Worm (Caenorhabditis elegans) whole organism, young adult: ENCODE measurements around the gene let-721.

Experiments used
- B0261.1 ChIP-seq: sonication (generic microtip); optimal IDR thresholded peaks from 2 replicates; lab custom pipeline; 2016; ENCODE audit warnings: mild to moderate bottlenecking, missing genetic modification characterization, moderate library complexity, missing compliant biosample characterization
- D2030.7 ChIP-seq: fragments of 200-800 bp; sonication (Bioruptor generic); IDR thresholded peaks from 2 replicates; pipeline ENCODE4 v1.3.6; 2022; ENCODE audit warnings: missing genetic modification reagents, missing genetic modification characterization, missing compliant biosample characterization
- F10E7.11 ChIP-seq: sonication (generic microtip); optimal IDR thresholded peaks from 2 replicates; lab custom pipeline; 2017; ENCODE audit warnings: mild to moderate bottlenecking, missing genetic modification characterization, moderate library complexity, missing compliant biosample characterization
- F22D6.2 ChIP-seq: sonication (generic microtip); optimal IDR thresholded peaks from 2 replicates; lab custom pipeline; 2016; ENCODE audit warnings: mild to moderate bottlenecking, missing genetic modification characterization, missing compliant biosample characterization
- F23B12.7 ChIP-seq: sonication (generic microtip); optimal IDR thresholded peaks from 2 replicates; lab custom pipeline; 2017; ENCODE audit warnings: missing genetic modification characterization, mild to moderate bottlenecking, missing compliant biosample characterization, antibody characterized with exemption, moderate library complexity; ENCODE audit not compliant: insufficient read depth
- F39B2.1 ChIP-seq: fragments of 200-800 bp; sonication (Bioruptor generic); IDR thresholded peaks from 2 replicates; pipeline ENCODE4 v1.3.6; 2022; ENCODE audit warnings: missing genetic modification reagents, missing genetic modification characterization, missing compliant biosample characterization
- F49E8.2 ChIP-seq: sonication (generic microtip); optimal IDR thresholded peaks from 3 replicates; lab custom pipeline; 2017; ENCODE audit warnings: missing genetic modification characterization, mild to moderate bottlenecking, missing compliant biosample characterization, antibody characterized with exemption, moderate library complexity; ENCODE audit not compliant: insufficient read depth
- T07F8.4 ChIP-seq: sonication (generic microtip); optimal IDR thresholded peaks from 2 replicates; lab custom pipeline; 2016; ENCODE audit warnings: mild to moderate bottlenecking, missing genetic modification characterization, moderate library complexity, missing compliant biosample characterization
- T26A5.8 ChIP-seq: sonication (generic microtip); optimal IDR thresholded peaks from 2 replicates; lab custom pipeline; 2016; ENCODE audit warnings: missing genetic modification characterization, missing compliant biosample characterization
- Y53G8AR.9 ChIP-seq: fragments of 200-800 bp; sonication (Bioruptor generic); conservative IDR thresholded peaks from 2 replicates; pipeline ENCODE4 v1.3.6; 2022; ENCODE audit warnings: missing genetic modification reagents, missing genetic modification characterization, missing compliant biosample characterization
- Y79H2A.3 ChIP-seq: fragments of 200-800 bp; sonication (Bioruptor generic); conservative IDR thresholded peaks from 2 replicates; pipeline ENCODE4 v1.3.6; 2022; ENCODE audit warnings: missing genetic modification reagents, missing genetic modification characterization, missing compliant biosample characterization
- Y95B8A.8 ChIP-seq: fragments of 200-800 bp; sonication (Bioruptor generic); IDR thresholded peaks from 2 replicates; pipeline ENCODE4 v1.3.6; 2022; ENCODE audit warnings: missing genetic modification reagents, missing genetic modification characterization, missing compliant biosample characterization
- ZK185.1 ChIP-seq: sonication (generic microtip); optimal IDR thresholded peaks from 2 replicates; lab custom pipeline; 2016; ENCODE audit warnings: mild to moderate bottlenecking, missing genetic modification characterization, missing compliant biosample characterization; ENCODE audit not compliant: poor library complexity, severe bottlenecking
- aptf-3 ChIP-seq: fragments of 200-800 bp; sonication (Bioruptor generic); IDR thresholded peaks from 2 replicates; pipeline ENCODE4 v1.3.6; 2022; ENCODE audit warnings: missing genetic modification characterization, missing compliant biosample characterization
- attf-3 ChIP-seq: fragments of 200-800 bp; sonication (Bioruptor generic); conservative IDR thresholded peaks from 2 replicates; pipeline ENCODE4 v1.3.6; 2022; ENCODE audit warnings: missing genetic modification reagents, missing genetic modification characterization, missing compliant biosample characterization
- attf-5 ChIP-seq: fragments of 200-800 bp; sonication (Bioruptor generic); optimal IDR thresholded peaks from 2 replicates; lab custom pipeline; 2018; ENCODE audit warnings: mild to moderate bottlenecking, missing genetic modification characterization, missing compliant biosample characterization
- attf-6 ChIP-seq: fragments of 200-800 bp; sonication (Bioruptor generic); IDR thresholded peaks from 2 replicates; pipeline ENCODE4 v1.3.6; 2022; ENCODE audit warnings: missing genetic modification reagents, missing genetic modification characterization, missing compliant biosample characterization
- cebp-1 ChIP-seq, 2 experiments: fragments of 200-800 bp in 1 of 2; sonication (Bioruptor generic) in 1 of 2; sonication (generic microtip) in 1 of 2; IDR thresholded peaks in 1 of 2; optimal IDR thresholded peaks in 1 of 2; 2 replicates each; pipeline versions ENCODE4 v1.3.6 to Lab custom; 2017 to 2022; ENCODE audit warnings: missing compliant biosample characterization in 2 of 2, missing genetic modification characterization in 2 of 2, mild to moderate bottlenecking in 1 of 2, missing genetic modification reagents in 1 of 2, moderate library complexity in 1 of 2
- ceh-100 ChIP-seq: fragments of 200-800 bp; sonication (Bioruptor generic); IDR thresholded peaks from 2 replicates; pipeline ENCODE4 v1.3.6; 2022; ENCODE audit warnings: missing genetic modification reagents, missing genetic modification characterization, missing compliant biosample characterization
- ceh-91 ChIP-seq: fragments of 200-800 bp; sonication (Bioruptor generic); IDR thresholded peaks from 2 replicates; pipeline ENCODE4 v1.3.6; 2022; ENCODE audit warnings: missing genetic modification reagents, missing genetic modification characterization, missing compliant biosample characterization
- die-1 ChIP-seq: sonication (generic microtip); optimal IDR thresholded peaks from 2 replicates; lab custom pipeline; 2016; ENCODE audit warnings: missing genotype, mild to moderate bottlenecking, missing genetic modification characterization, missing compliant biosample characterization
- dox-1 ChIP-seq: fragments of 200-800 bp; sonication (Bioruptor generic); IDR thresholded peaks from 2 replicates; pipeline ENCODE4 v1.3.6; 2022; ENCODE audit warnings: missing genetic modification reagents, missing genetic modification characterization, missing compliant biosample characterization
- dpff-1 ChIP-seq: sonication (generic microtip); optimal IDR thresholded peaks from 2 replicates; lab custom pipeline; 2017; ENCODE audit warnings: mild to moderate bottlenecking, missing genetic modification characterization, missing compliant biosample characterization
- dpl-1 ChIP-seq: fragments of 150-350 bp; optimal IDR thresholded peaks from 2 replicates; lab custom pipeline; 2014; ENCODE audit warnings: missing biosample characterization, missing genetic modification reagents, missing genetic modification characterization
- egrh-3 ChIP-seq: fragments of 200-800 bp; sonication (Bioruptor generic); IDR thresholded peaks from 2 replicates; pipeline ENCODE4 v1.3.6; 2022; ENCODE audit warnings: missing genetic modification reagents, missing genetic modification characterization, missing compliant biosample characterization
- gei-17 ChIP-seq: fragments of 200-800 bp; sonication (Bioruptor generic); optimal IDR thresholded peaks from 2 replicates; lab custom pipeline; 2018; ENCODE audit warnings: mild to moderate bottlenecking, missing genetic modification characterization, missing compliant biosample characterization
- hmg-1.2 ChIP-seq: fragments of 200-800 bp; sonication (Bioruptor generic); IDR thresholded peaks from 2 replicates; pipeline ENCODE4 v1.3.6; 2022; ENCODE audit warnings: missing genetic modification reagents, missing genetic modification characterization, missing compliant biosample characterization
- hrde-1 ChIP-seq: sonication (generic microtip); optimal IDR thresholded peaks from 2 replicates; lab custom pipeline; 2016; ENCODE audit warnings: missing genetic modification characterization, mild to moderate bottlenecking, missing compliant biosample characterization, moderate library complexity, missing genotype, missing genetic modification reagents, borderline replicate concordance
- let-526 ChIP-seq: fragments of 200-800 bp; sonication (Bioruptor generic); IDR thresholded peaks from 2 replicates; pipeline ENCODE4 v1.3.6; 2022; ENCODE audit warnings: missing genetic modification reagents, missing genetic modification characterization, missing compliant biosample characterization
- lin-26 ChIP-seq: fragments of 200-800 bp; sonication (Bioruptor generic); IDR thresholded peaks from 2 replicates; pipeline ENCODE4 v1.3.6; 2022; ENCODE audit warnings: missing genetic modification reagents, missing genetic modification characterization, missing compliant biosample characterization
- lin-35 ChIP-seq, 3 experiments: fragments of 150-350 bp in 2 of 3; sonication (generic microtip) in 1 of 3; optimal IDR thresholded peaks; 2 replicates each; lab custom pipeline; 2014 to 2018; ENCODE audit warnings: missing biosample characterization in 3 of 3, missing genetic modification characterization in 3 of 3, missing genetic modification reagents in 3 of 3
- lin-54 ChIP-seq: fragments of 200-800 bp; sonication (Bioruptor generic); optimal IDR thresholded peaks from 2 replicates; lab custom pipeline; 2018; ENCODE audit warnings: mild to moderate bottlenecking, missing genetic modification characterization, missing compliant biosample characterization
- lsl-1 ChIP-seq: fragments of 200-800 bp; sonication (Bioruptor generic); optimal IDR thresholded peaks from 2 replicates; lab custom pipeline; 2018; ENCODE audit warnings: mild to moderate bottlenecking, missing genetic modification characterization, moderate library complexity, missing compliant biosample characterization
- madf-10 ChIP-seq: sonication (generic microtip); optimal IDR thresholded peaks from 2 replicates; lab custom pipeline; 2016; ENCODE audit warnings: mild to moderate bottlenecking, missing genetic modification characterization, missing compliant biosample characterization
- madf-3 ChIP-seq: fragments of 200-800 bp; sonication (Bioruptor generic); IDR thresholded peaks from 2 replicates; pipeline ENCODE4 v1.3.6; 2022; ENCODE audit warnings: missing genetic modification reagents, missing genetic modification characterization, missing compliant biosample characterization
- madf-6 ChIP-seq: fragments of 200-800 bp; sonication (Bioruptor generic); IDR thresholded peaks from 2 replicates; pipeline ENCODE4 v1.3.6; 2022; ENCODE audit warnings: missing genetic modification reagents, missing genetic modification characterization, missing compliant biosample characterization
- nfyb-1 ChIP-seq: fragments of 200-800 bp; sonication (Bioruptor generic); IDR thresholded peaks from 2 replicates; pipeline ENCODE4 v1.3.6; 2022; ENCODE audit warnings: missing genetic modification reagents, missing genetic modification characterization, missing compliant biosample characterization
- nhr-120 ChIP-seq: fragments of 200-800 bp; sonication (Bioruptor generic); IDR thresholded peaks from 2 replicates; pipeline ENCODE4 v1.3.6; 2022; ENCODE audit warnings: missing genetic modification characterization, missing compliant biosample characterization
- pbrm-1 ChIP-seq: fragments of 200-800 bp; sonication (Bioruptor generic); IDR thresholded peaks from 2 replicates; pipeline ENCODE4 v1.3.6; 2022; ENCODE audit warnings: missing genetic modification reagents, missing genetic modification characterization, missing compliant biosample characterization
- snpc-3.4 ChIP-seq: sonication (generic microtip); optimal IDR thresholded peaks from 2 replicates; lab custom pipeline; 2017; ENCODE audit warnings: missing genetic modification characterization, mild to moderate bottlenecking, missing compliant biosample characterization, antibody characterized with exemption, moderate library complexity, missing genotype, missing genetic modification reagents
- snpc-4 ChIP-seq, 5 experiments: fragments of 150-350 bp in 1 of 5; sonication (generic microtip) in 4 of 5; optimal IDR thresholded peaks; 2 replicates each; lab custom pipeline; 2014 to 2018; ENCODE audit warnings: missing genetic modification characterization in 5 of 5, missing biosample characterization in 3 of 5, antibody characterized with exemption in 2 of 5, mild to moderate bottlenecking in 2 of 5, missing compliant biosample characterization in 2 of 5, missing genotype in 2 of 5, moderate library complexity in 2 of 5, missing genetic modification reagents in 1 of 5
- sptf-2 ChIP-seq: fragments of 200-800 bp; sonication (Bioruptor generic); optimal IDR thresholded peaks from 2 replicates; lab custom pipeline; 2018; ENCODE audit warnings: mild to moderate bottlenecking, missing genetic modification characterization, missing compliant biosample characterization
- unc-62 ChIP-seq: fragments of 150-350 bp; optimal IDR thresholded peaks from 2 replicates; lab custom pipeline; 2014; ENCODE audit warnings: missing biosample characterization, missing genetic modification reagents, missing genetic modification characterization
- ztf-3 ChIP-seq: fragments of 200-800 bp; sonication (Bioruptor generic); optimal IDR thresholded peaks from 2 replicates; lab custom pipeline; 2018; ENCODE audit warnings: mild to moderate bottlenecking, missing genetic modification characterization, missing compliant biosample characterization

let-721 gene

ce11 chrIII:6454183-6454582 lies 7.5 kb upstream of the let-721 start, which contains the start of gene jhdm-1:
Gene jhdm-1, plus strand, starts transcription at chrIII:6454483.
- TF ChIP-seq gei-17 (GFP tag; lab: Kevin White, UChicago) (no peak), T07F8.4 (tag; lab: Kevin White, UChicago) (no peak), F39B2.1 (no peak), D2030.7 (GFP tag; lab: Robert Waterston, UW) (no peak), T26A5.8 (no peak), madf-10 (tag; lab: Kevin White, UChicago) (no peak), snpc-4 (GFP tag; optimal IDR thresholded peaks at IDR 0.05; lab: Kevin White, UChicago) (no peak), snpc-4 (tag; optimal IDR thresholded peaks at IDR 0.05; lab: Kevin White, UChicago) (no peak)

- TF ChIP-seq nfyb-1 (GFP tag; lab: Robert Waterston, UW): no peak
- no peak for TF ChIP-seq Y79H2A.3
- peak; percentile 91 for TF ChIP-seq dox-1 (GFP tag; lab: Robert Waterston, UW)
- peak in 1 of 3 experiments; percentile 86 for TF ChIP-seq lin-35 (GFP tag; optimal IDR thresholded peaks at IDR 0.05; lab: Kevin White, UChicago)
- TF ChIP-seq cebp-1 (GFP tag; IDR thresholded peaks at IDR 0.05; lab: Robert Waterston, UW): no peak
- TF ChIP-seq cebp-1 (tag; optimal IDR thresholded peaks at IDR 0.05; lab: Kevin White, UChicago): peak; percentile 81
- no peak for TF ChIP-seq dpff-1 (tag; lab: Kevin White, UChicago)
- peak; percentile 65 for TF ChIP-seq lsl-1 (GFP tag; lab: Kevin White, UChicago)
- TF ChIP-seq let-526: no peak
- TF ChIP-seq die-1 (tag; lab: Kevin White, UChicago): peak; percentile 53
- TF ChIP-seq F22D6.2: no peak
- no peak for TF ChIP-seq nhr-120 (GFP tag; lab: Robert Waterston, UW)
- no peak for TF ChIP-seq hrde-1 (tag; lab: Kevin White, UChicago)
- peak; percentile 55; the same call in 1 of the 2 replicates for TF ChIP-seq madf-6 (GFP tag; lab: Robert Waterston, UW)
- TF ChIP-seq lin-26 (GFP tag; lab: Robert Waterston, UW): peak; percentile 17; the same call in 1 of the 2 replicates
- no peak for TF ChIP-seq aptf-3 (GFP tag; lab: Robert Waterston, UW)
- peak; percentile 68; the same call in 1 of the 2 replicates for TF ChIP-seq hmg-1.2 (GFP tag; lab: Robert Waterston, UW)
- TF ChIP-seq ZK185.1 (tag; lab: Kevin White, UChicago): peak; percentile 75
- TF ChIP-seq unc-62 (GFP tag; lab: Kevin White, UChicago): no peak
- TF ChIP-seq D2030.7 (GFP tag; lab: Robert Waterston, UW): peak; percentile 67
- 0 out of 2 replicates have a peak, but pooled peaks have one; percentile 26 for TF ChIP-seq attf-3 (GFP tag; lab: Robert Waterston, UW)
- TF ChIP-seq egrh-3 (GFP tag; lab: Robert Waterston, UW): peak; percentile 43; the same call in 1 of the 2 replicates
- TF ChIP-seq pbrm-1 (GFP tag; lab: Robert Waterston, UW): peak; percentile 76
- 0 out of 2 replicates have a peak, but pooled peaks have one; percentile 39 for TF ChIP-seq madf-3 (GFP tag; lab: Robert Waterston, UW)
- 0 out of 2 replicates have a peak, but pooled peaks have one; percentile 47 for TF ChIP-seq Y95B8A.8 (GFP tag; lab: Robert Waterston, UW)
- peak; percentile 48 for TF ChIP-seq snpc-4 (GFP tag; optimal IDR thresholded peaks at IDR 0.05; lab: Kevin White, UChicago)
- peak; percentile 14 to 62 (median 31) for TF ChIP-seq snpc-4 (tag; optimal IDR thresholded peaks at IDR 0.05; lab: Kevin White, UChicago)
- peak; percentile 34; the same call in 1 of the 2 replicates for TF ChIP-seq ceh-100 (GFP tag; lab: Robert Waterston, UW)
- TF ChIP-seq dpl-1 (GFP tag; lab: Kevin White, UChicago): peak; percentile 49
- peak; percentile 73 for TF ChIP-seq snpc-3.4
- TF ChIP-seq ceh-91 (GFP tag; lab: Robert Waterston, UW): peak; percentile 55; the same call in 1 of the 2 replicates
- TF ChIP-seq F23B12.7 (tag; lab: Kevin White, UChicago): peak; percentile 49
- peak; percentile 70 for TF ChIP-seq lin-54 (GFP tag; lab: Kevin White, UChicago)
- TF ChIP-seq B0261.1: no peak
- TF ChIP-seq attf-5 (GFP tag; lab: Kevin White, UChicago): peak; percentile 98
- peak; percentile 55; the same call in 1 of the 2 replicates for TF ChIP-seq Y53G8AR.9 (GFP tag; lab: Robert Waterston, UW)
- TF ChIP-seq attf-6 (GFP tag; lab: Robert Waterston, UW): peak; percentile 21; the same call in 1 of the 2 replicates
- TF ChIP-seq ztf-3 (GFP tag; lab: Kevin White, UChicago): no peak
- no peak for TF ChIP-seq F10E7.11 (tag; lab: Kevin White, UChicago)
- peak; percentile 42 for TF ChIP-seq F49E8.2
- TF ChIP-seq sptf-2: no peak
Measured at ce11 chrIII:6453665-6454064, 7.0 kb upstream of the let-721 start.
